Worm (Caenorhabditis elegans) whole organism, L4/young adult: Measurements from ENCODE around the gene F38C2.4.

Experiments
- W03F9.2 ChIP-seq: fragments of 150-350 bp; optimal IDR thresholded peaks from 2 replicates; lab custom pipeline; 2014; ENCODE audit warnings: missing biosample characterization, missing genetic modification characterization
- dao-5 ChIP-seq: sonication (generic microtip); optimal IDR thresholded peaks from 2 replicates; lab custom pipeline; 2016; ENCODE audit warnings: missing genotype, missing genetic modification characterization, moderate library complexity, missing compliant biosample characterization
- him-1 ChIP-seq: sonication (generic microtip); optimal IDR thresholded peaks from 2 replicates; lab custom pipeline; 2016; ENCODE audit warnings: missing genotype, missing genetic modification reagents, missing genetic modification characterization, missing compliant biosample characterization

F38C2.4 gene

ce11 chrIV:16270955-16271354 lies at the start of gene F38C2.4:
TSS of gene F38C2.4 (plus strand) at chrIV:16271255.
- TF ChIP-seq W03F9.2 (tag; lab: Kevin White, UChicago) (no peak), dao-5 (tag; lab: Kevin White, UChicago) (no peak), him-1 (tag; lab: Kevin White, UChicago) (no peak)

ce11 chrIV:16221559-16221958 lies 49.5 kb upstream of the F38C2.4 start, which contains the start of gene srv-11:
TSS of gene srv-11 (minus strand) at chrIV:16221659.
- TF ChIP-seq him-1 (tag; lab: Kevin White, UChicago) = no peak
- TF ChIP-seq W03F9.2 (tag; lab: Kevin White, UChicago) = no peak

DNA sequence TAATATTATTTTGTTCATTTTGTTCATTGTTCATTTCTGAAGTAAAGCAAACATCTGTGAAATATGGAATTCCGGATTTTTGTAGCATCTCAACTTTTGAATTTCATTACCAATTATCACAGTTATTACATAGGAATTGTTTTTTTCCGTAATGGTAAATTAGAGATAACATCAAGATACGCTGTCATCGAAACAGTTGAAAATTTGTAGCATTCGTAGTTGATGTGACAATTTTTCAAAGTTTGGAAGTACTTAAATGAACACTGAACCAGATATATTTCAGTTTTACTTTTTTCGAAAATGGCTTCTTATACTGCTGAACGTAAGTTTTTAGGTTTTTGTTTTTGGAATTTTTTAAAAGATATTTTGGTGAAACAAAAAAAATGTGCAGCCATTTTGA lies 45.3 kb upstream of the F38C2.4 start, which contains the start of gene H25K10.4:
Gene H25K10.4 (plus strand): TSS at position 301 of the 400 bp plus-strand sequence.
- no peak for TF ChIP-seq him-1 (tag; lab: Kevin White, UChicago)

ce11 chrIV:16230464-16230863 lies 40.6 kb upstream of the F38C2.4 start:
- TF ChIP-seq dao-5 (tag; lab: Kevin White, UChicago) (no peak), him-1 (tag; lab: Kevin White, UChicago) (no peak), W03F9.2 (tag; lab: Kevin White, UChicago) (no peak)

ce11 chrIV:16233028-16233427 lies 38.0 kb upstream of the F38C2.4 start, which contains the start of the genes hpa-1 and irld-39:
TSS of gene hpa-1 (minus strand) at chrIV:16233128.
TSS of gene irld-39 (plus strand) at chrIV:16233148.
- TF ChIP-seq him-1 (tag; lab: Kevin White, UChicago) (no peak), dao-5 (tag; lab: Kevin White, UChicago) (no peak), W03F9.2 (tag; lab: Kevin White, UChicago) (no peak)

- TF ChIP-seq him-1 (tag; lab: Kevin White, UChicago) (no peak), dao-5 (tag; lab: Kevin White, UChicago) (no peak), W03F9.2 (tag; lab: Kevin White, UChicago) (no peak)
Measured at ce11 chrIV:16236827-16237226, 34.2 kb upstream of the F38C2.4 start.

DNA sequence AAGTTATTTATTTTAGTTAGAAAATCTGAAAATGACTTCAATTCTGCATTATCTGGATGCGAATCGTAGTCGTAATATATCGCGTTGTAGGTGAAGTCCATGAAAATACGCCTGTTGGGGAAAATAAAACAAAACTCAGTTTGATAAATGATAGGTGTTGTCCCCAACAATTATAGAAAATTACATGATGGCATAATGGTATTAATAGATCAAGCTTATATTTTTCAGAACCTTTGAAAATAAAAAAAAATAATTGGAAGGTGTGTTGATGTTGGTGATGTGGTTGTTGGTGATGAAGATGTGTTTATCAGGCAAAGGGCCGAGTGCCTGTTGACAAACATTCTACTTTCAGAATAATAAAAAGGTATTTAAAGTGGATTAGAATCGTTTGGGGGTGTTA lies 32.5 kb upstream of the F38C2.4 start, which contains the start of gene srw-61:
Gene srw-61 (minus strand): TSS at position 101 of the 400 bp plus-strand sequence.
- TF ChIP-seq W03F9.2 (tag; lab: Kevin White, UChicago) (no peak), him-1 (tag; lab: Kevin White, UChicago) (no peak), dao-5 (tag; lab: Kevin White, UChicago) (no peak)

DNA sequence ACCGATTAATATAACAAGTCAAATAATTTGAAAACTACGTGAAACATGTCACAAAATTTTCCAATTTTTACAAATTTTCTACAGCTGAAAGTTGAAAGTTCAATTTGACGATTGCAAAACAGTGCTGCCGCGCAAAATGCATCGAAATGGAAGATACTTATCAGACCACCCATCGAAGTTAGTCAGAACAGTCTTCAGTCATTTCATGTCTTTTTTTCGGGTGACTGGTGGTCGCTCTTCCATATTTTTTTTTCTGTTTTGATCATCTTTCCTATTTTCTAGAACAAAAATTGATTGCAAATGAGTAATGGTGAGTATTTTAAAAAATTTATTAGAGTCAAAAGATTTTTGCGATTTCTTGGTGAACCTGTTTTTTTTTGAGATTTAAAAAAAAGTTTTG lies 23.9 kb upstream of the F38C2.4 start, which contains the start of gene F38C2.1:
Gene F38C2.1 (plus strand): TSS at position 301 of the 400 bp plus-strand sequence.
- no peak for TF ChIP-seq dao-5 (tag; lab: Kevin White, UChicago)
- TF ChIP-seq him-1 (tag; lab: Kevin White, UChicago) = no peak
- TF ChIP-seq W03F9.2 (tag; lab: Kevin White, UChicago) = no peak

- no peak for TF ChIP-seq dao-5 (tag; lab: Kevin White, UChicago)
Measured at ce11 chrIV:16254464-16254863, 16.6 kb upstream of the F38C2.4 start, which contains the start of gene hlh-17. TSS of gene hlh-17 (plus strand) at chrIV:16254764.

DNA sequence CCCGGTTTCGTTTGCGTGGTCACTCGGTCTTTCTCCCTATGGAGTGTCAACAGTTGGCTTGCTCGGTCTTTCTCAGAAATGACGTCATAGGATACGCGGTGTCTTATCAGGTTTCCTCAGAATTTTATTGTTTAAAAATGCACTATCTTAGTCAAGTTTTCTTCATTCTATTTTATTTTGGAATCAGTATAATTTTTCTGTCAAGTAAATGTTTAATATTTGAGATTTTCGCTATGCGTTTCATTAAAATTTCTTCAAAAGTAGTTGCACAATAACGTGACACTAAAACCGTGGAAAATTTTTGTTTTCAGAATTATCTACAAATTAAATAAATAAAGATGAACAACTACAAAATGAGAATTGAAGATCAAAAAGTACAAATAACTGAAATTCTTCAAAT lies 13.7 kb upstream of the F38C2.4 start, which contains the start of gene hlh-31:
Gene hlh-31 (plus strand): TSS at position 301 of the 400 bp plus-strand sequence.
- TF ChIP-seq him-1 (tag; lab: Kevin White, UChicago) (no peak), W03F9.2 (tag; lab: Kevin White, UChicago) (no peak), dao-5 (tag; lab: Kevin White, UChicago) (no peak)

DNA sequence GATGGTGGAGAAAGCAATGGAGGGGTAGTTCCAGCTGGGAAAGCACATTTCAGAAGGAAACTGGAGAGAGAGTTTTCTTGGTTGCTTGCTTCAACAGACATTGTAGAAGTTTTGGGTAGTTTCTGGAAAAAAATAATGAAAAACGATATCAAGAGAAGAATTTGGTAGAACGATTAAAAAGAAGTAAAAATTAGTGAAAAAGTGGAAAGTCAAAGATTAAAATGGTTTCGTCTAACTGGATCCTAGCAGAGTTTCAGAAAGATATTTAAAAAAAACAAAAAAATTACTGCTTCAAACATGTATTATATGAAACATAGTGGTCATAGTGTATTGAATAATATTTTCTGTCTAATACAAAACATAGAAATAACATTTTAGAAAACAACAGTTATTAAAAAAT lies 6.2 kb downstream of the F38C2.4 start, which contains the start of gene F38C2.7:
Gene F38C2.7 (minus strand): TSS at position 101 of the 400 bp plus-strand sequence.
- TF ChIP-seq W03F9.2 (tag; lab: Kevin White, UChicago) (no peak), dao-5 (tag; lab: Kevin White, UChicago) (no peak)

ce11 chrIV:16277902-16278301 lies 6.8 kb downstream of the F38C2.4 start, which contains the start of gene ccch-2:
TSS of gene ccch-2 (plus strand) at chrIV:16278202.
- no peak for TF ChIP-seq W03F9.2 (tag; lab: Kevin White, UChicago)
- no peak for TF ChIP-seq him-1 (tag; lab: Kevin White, UChicago)
- TF ChIP-seq dao-5 (tag; lab: Kevin White, UChicago) = no peak

- no peak for TF ChIP-seq him-1 (tag; lab: Kevin White, UChicago)
- no peak for TF ChIP-seq dao-5 (tag; lab: Kevin White, UChicago)
- no peak for TF ChIP-seq W03F9.2 (tag; lab: Kevin White, UChicago)
Measured at ce11 chrIV:16280614-16281013, 9.6 kb downstream of the F38C2.4 start, which contains the start of gene clec-191. TSS of gene clec-191 (minus strand) at chrIV:16280714.

DNA sequence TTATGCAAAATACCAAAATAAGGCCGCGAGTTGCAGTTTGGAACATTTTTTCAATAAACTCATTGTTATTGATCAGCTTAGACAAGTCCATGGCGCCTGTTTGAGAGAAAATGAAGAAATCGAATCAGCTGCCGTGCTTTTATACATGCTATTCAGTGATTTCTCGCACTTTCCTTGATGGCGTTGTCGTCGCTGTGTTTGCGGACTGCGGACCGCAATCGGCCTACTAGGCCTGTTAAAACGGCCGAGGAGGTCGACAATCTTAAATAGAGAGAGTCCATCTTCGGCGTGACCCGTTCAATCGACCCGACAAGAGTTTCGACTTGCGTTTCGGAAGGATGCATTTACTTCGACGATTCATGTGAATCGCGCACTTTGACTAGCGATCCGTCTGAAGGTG lies 19.7 kb downstream of the F38C2.4 start, which contains the start of gene srz-75:
Gene srz-75 (minus strand): TSS at position 101 of the 400 bp plus-strand sequence.
- TF ChIP-seq him-1 (tag; lab: Kevin White, UChicago) (no peak), dao-5 (tag; lab: Kevin White, UChicago) (no peak), W03F9.2 (tag; lab: Kevin White, UChicago) (no peak)
